Worm (Caenorhabditis elegans) whole organism, L3 larva: ENCODE data around the gene ZC155.4.

Experiments
- R02D3.7 ChIP-seq: fragments of 150-350 bp; optimal IDR thresholded peaks from 2 replicates; lab custom pipeline; 2014; ENCODE audit warnings: missing biosample characterization, missing genetic modification characterization
- ZK546.5 ChIP-seq: sonication (generic microtip); optimal IDR thresholded peaks from 2 replicates; lab custom pipeline; 2017; ENCODE audit warnings: missing biosample characterization, missing genetic modification characterization
- aly-2 ChIP-seq: fragments of 150-350 bp; optimal IDR thresholded peaks from 2 replicates; lab custom pipeline; 2014; ENCODE audit warnings: missing biosample characterization, missing genetic modification characterization
- ama-1 ChIP-seq: fragments of 150-350 bp; optimal IDR thresholded peaks from 2 replicates; lab custom pipeline; 2018
- ceh-16 ChIP-seq: sonication (generic microtip); optimal IDR thresholded peaks from 2 replicates; lab custom pipeline; 2017; ENCODE audit warnings: missing biosample characterization, missing genetic modification characterization
- ceh-28 ChIP-seq: fragments of 150-350 bp; optimal IDR thresholded peaks from 2 replicates; lab custom pipeline; 2014; ENCODE audit warnings: missing biosample characterization, missing genetic modification reagents, missing genetic modification characterization
- ceh-82 ChIP-seq: fragments of 150-350 bp; optimal IDR thresholded peaks from 2 replicates; lab custom pipeline; 2014; ENCODE audit warnings: missing biosample characterization, missing genetic modification characterization
- ceh-9 ChIP-seq: sonication (generic microtip); optimal IDR thresholded peaks from 2 replicates; lab custom pipeline; 2018; ENCODE audit warnings: missing biosample characterization, missing genetic modification characterization
- daf-12 ChIP-seq: fragments of 150-350 bp; optimal IDR thresholded peaks from 2 replicates; lab custom pipeline; 2014; ENCODE audit warnings: missing biosample characterization, missing genetic modification reagents, missing genetic modification characterization
- egl-27 ChIP-seq: sonication (generic microtip); optimal IDR thresholded peaks from 4 replicates; lab custom pipeline; 2017; ENCODE audit warnings: missing biosample characterization, missing genetic modification reagents, missing genetic modification characterization
- egl-5 ChIP-seq: fragments of 150-350 bp; optimal IDR thresholded peaks from 2 replicates; lab custom pipeline; 2017; ENCODE audit warnings: missing biosample characterization, missing genetic modification reagents, missing genetic modification characterization, inconsistent platforms
- elt-1 ChIP-seq: fragments of 150-350 bp; optimal IDR thresholded peaks from 2 replicates; lab custom pipeline; 2014; ENCODE audit warnings: missing biosample characterization, missing genetic modification characterization
- elt-2 ChIP-seq: sonication (generic microtip); optimal IDR thresholded peaks from 2 replicates; lab custom pipeline; 2016; ENCODE audit warnings: missing genetic modification reagents, mild to moderate bottlenecking, missing genetic modification characterization, missing compliant biosample characterization
- elt-3 ChIP-seq, 3 experiments: fragments of 150-350 bp in 1 of 3; sonication (generic microtip) in 2 of 3; optimal IDR thresholded peaks; 2 replicates in 2 of 3; 4 replicates in 1 of 3; lab custom pipeline; 2014 to 2017; ENCODE audit warnings: missing biosample characterization in 3 of 3, missing genetic modification characterization in 3 of 3
- eor-1 ChIP-seq, 2 experiments: fragments of 150-350 bp; optimal IDR thresholded peaks; 2 replicates each; lab custom pipeline; 2014 to 2018; ENCODE audit warnings: missing biosample characterization in 2 of 2, missing genetic modification characterization in 2 of 2
- fkh-10 ChIP-seq: sonication (generic microtip); optimal IDR thresholded peaks from 2 replicates; lab custom pipeline; 2017; ENCODE audit warnings: missing biosample characterization, missing genetic modification reagents, missing genetic modification characterization
- fkh-2 ChIP-seq: fragments of 150-350 bp; optimal IDR thresholded peaks from 2 replicates; lab custom pipeline; 2014; ENCODE audit warnings: missing biosample characterization, missing genetic modification reagents, missing genetic modification characterization
- fos-1 ChIP-seq: fragments of 150-350 bp; optimal IDR thresholded peaks from 2 replicates; lab custom pipeline; 2014; ENCODE audit warnings: missing biosample characterization, missing genetic modification characterization
- hmg-11 ChIP-seq: sonication (generic microtip); optimal IDR thresholded peaks from 2 replicates; lab custom pipeline; 2016; ENCODE audit warnings: missing genetic modification characterization, missing compliant biosample characterization
- jun-1 ChIP-seq: fragments of 150-350 bp; optimal IDR thresholded peaks from 2 replicates; lab custom pipeline; 2014; ENCODE audit warnings: missing biosample characterization, missing genetic modification reagents, missing genetic modification characterization
- lin-15B ChIP-seq: fragments of 150-350 bp; optimal IDR thresholded peaks from 2 replicates; lab custom pipeline; 2014; ENCODE audit warnings: missing biosample characterization, missing genetic modification characterization
- lsy-12 ChIP-seq: sonication (generic microtip); optimal IDR thresholded peaks from 2 replicates; lab custom pipeline; 2016; ENCODE audit warnings: mild to moderate bottlenecking, missing genetic modification characterization, missing compliant biosample characterization
- mdl-1 ChIP-seq: fragments of 150-350 bp; optimal IDR thresholded peaks from 2 replicates; lab custom pipeline; 2014; ENCODE audit warnings: missing biosample characterization, missing genetic modification characterization
- mml-1 ChIP-seq: fragments of 150-350 bp; sonication (generic microtip); optimal IDR thresholded peaks from 3 replicates; lab custom pipeline; 2014; ENCODE audit warnings: missing biosample characterization, missing genetic modification characterization
- nfya-1 ChIP-seq: sonication (generic microtip); optimal IDR thresholded peaks from 2 replicates; lab custom pipeline; 2017; ENCODE audit warnings: missing genetic modification characterization, mild to moderate bottlenecking, missing compliant biosample characterization, antibody characterized with exemption, moderate library complexity; ENCODE audit not compliant: insufficient read depth
- nhr-11 ChIP-seq: fragments of 150-350 bp; optimal IDR thresholded peaks from 2 replicates; lab custom pipeline; 2014; ENCODE audit warnings: missing biosample characterization, missing genetic modification characterization
- nhr-12 ChIP-seq: fragments of 150-350 bp; optimal IDR thresholded peaks from 2 replicates; lab custom pipeline; 2014; ENCODE audit warnings: missing biosample characterization, missing genetic modification characterization
- nhr-23 ChIP-seq: fragments of 150-350 bp; optimal IDR thresholded peaks from 2 replicates; lab custom pipeline; 2014; ENCODE audit warnings: missing biosample characterization, missing genetic modification reagents, missing genetic modification characterization
- nhr-237 ChIP-seq: fragments of 150-350 bp; optimal IDR thresholded peaks from 2 replicates; lab custom pipeline; 2014; ENCODE audit warnings: missing biosample characterization, missing genetic modification characterization
- nhr-25 ChIP-seq: sonication (generic microtip); optimal IDR thresholded peaks from 2 replicates; lab custom pipeline; 2017; ENCODE audit warnings: missing biosample characterization, missing genetic modification characterization
- nhr-28 ChIP-seq: fragments of 150-350 bp; optimal IDR thresholded peaks from 2 replicates; lab custom pipeline; 2014; ENCODE audit warnings: missing biosample characterization, missing genetic modification characterization
- nhr-43 ChIP-seq: sonication (generic microtip); optimal IDR thresholded peaks from 2 replicates; lab custom pipeline; 2016; ENCODE audit warnings: mild to moderate bottlenecking, missing genetic modification characterization, missing compliant biosample characterization; ENCODE audit not compliant: poor library complexity, severe bottlenecking
- nhr-67 ChIP-seq: fragments of 150-350 bp; optimal IDR thresholded peaks from 2 replicates; lab custom pipeline; 2014; ENCODE audit warnings: missing biosample characterization, missing genetic modification characterization
- nhr-76 ChIP-seq: fragments of 150-350 bp; sonication (generic microtip); optimal IDR thresholded peaks from 5 replicates; lab custom pipeline; 2014; ENCODE audit warnings: missing biosample characterization, missing genetic modification characterization
- nhr-77 ChIP-seq: fragments of 150-350 bp; optimal IDR thresholded peaks from 2 replicates; lab custom pipeline; 2014; ENCODE audit warnings: missing biosample characterization, missing genetic modification characterization
- pha-4 ChIP-seq: fragments of 150-350 bp; optimal IDR thresholded peaks from 2 replicates; lab custom pipeline; 2014; ENCODE audit warnings: missing biosample characterization, missing genetic modification reagents, missing genetic modification characterization
- pqm-1 ChIP-seq: fragments of 150-350 bp; optimal IDR thresholded peaks from 2 replicates; lab custom pipeline; 2017; ENCODE audit warnings: missing biosample characterization, missing genetic modification characterization, inconsistent platforms
- sea-2 ChIP-seq: fragments of 150-350 bp; sonication (generic microtip); optimal IDR thresholded peaks from 4 replicates; lab custom pipeline; 2014; ENCODE audit warnings: missing biosample characterization, missing genetic modification reagents, missing genetic modification characterization
- skn-1 ChIP-seq: fragments of 150-350 bp; optimal IDR thresholded peaks from 2 replicates; lab custom pipeline; 2014; ENCODE audit warnings: missing biosample characterization, missing genetic modification characterization
- snpc-4 ChIP-seq: fragments of 150-350 bp; optimal IDR thresholded peaks from 2 replicates; lab custom pipeline; 2014; ENCODE audit warnings: missing biosample characterization, missing genetic modification characterization
- tbx-2 ChIP-seq: sonication (generic microtip); optimal IDR thresholded peaks from 2 replicates; lab custom pipeline; 2016; ENCODE audit warnings: mild to moderate bottlenecking, missing genetic modification characterization, missing compliant biosample characterization
- unc-39 ChIP-seq: sonication (generic microtip); optimal IDR thresholded peaks from 4 replicates; lab custom pipeline; 2017; ENCODE audit warnings: missing biosample characterization, missing genetic modification characterization
- unc-62 ChIP-seq: fragments of 150-350 bp; sonication (generic microtip); optimal IDR thresholded peaks from 4 replicates; lab custom pipeline; 2014; ENCODE audit warnings: missing biosample characterization, missing genetic modification reagents, missing genetic modification characterization
- zag-1 ChIP-seq: fragments of 150-350 bp; optimal IDR thresholded peaks from 2 replicates; lab custom pipeline; 2014; ENCODE audit warnings: missing biosample characterization, missing genetic modification characterization
- ztf-11 ChIP-seq: fragments of 150-350 bp; optimal IDR thresholded peaks from 2 replicates; lab custom pipeline; 2014; ENCODE audit warnings: missing biosample characterization, missing genetic modification characterization
- ztf-4 ChIP-seq: fragments of 150-350 bp; optimal IDR thresholded peaks from 2 replicates; lab custom pipeline; 2014; ENCODE audit warnings: missing biosample characterization, missing genetic modification characterization

The ZC155.4 gene

DNA sequence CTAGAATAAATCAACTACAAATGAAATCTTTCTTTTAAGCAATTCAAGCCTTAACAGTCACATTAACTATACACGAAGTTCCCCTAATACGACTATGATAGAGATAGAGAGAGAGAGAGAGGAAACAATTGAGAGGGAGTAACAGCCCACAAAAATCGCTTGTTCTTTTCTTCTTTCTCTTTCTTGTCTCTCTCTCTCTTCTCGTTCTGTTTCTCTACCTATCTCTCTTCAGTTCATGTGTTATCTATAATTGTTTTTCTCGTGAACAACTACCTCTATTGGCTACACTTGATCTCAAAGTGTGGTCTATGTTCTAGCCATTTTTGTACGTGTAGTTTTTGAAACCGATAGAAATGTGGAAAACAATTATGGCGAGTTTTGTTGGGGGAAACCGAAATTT, 12.6 kb downstream of the ZC155.4 start (continued):
- peak; percentile 79 for TF ChIP-seq jun-1 (tag; lab: Kevin White, UChicago)
- peak; percentile 85 for TF ChIP-seq pha-4 (tag; lab: Kevin White, UChicago)
- TF ChIP-seq snpc-4 = peak; percentile 30
- no peak for TF ChIP-seq ceh-9
- TF ChIP-seq lsy-12 (tag; lab: Kevin White, UChicago) = peak; percentile 48
- no peak for TF ChIP-seq ama-1
- TF ChIP-seq, all 47 proteins: peak for 15

- TF ChIP-seq nhr-12 (no peak), ceh-16 (no peak), nhr-25 (no peak), lin-15B (no peak), elt-2 (tag; lab: Kevin White, UChicago) (peak; percentile 97), nhr-77 (tag; lab: Kevin White, UChicago) (no peak), zag-1 (tag; lab: Kevin White, UChicago) (no peak), ceh-28 (tag; lab: Kevin White, UChicago) (peak; percentile 2), aly-2 (no peak), elt-3 (tag; optimal IDR thresholded peaks at IDR 0.05; lab: Kevin White, UChicago) (peak in 2 of 3 experiments; percentile 42 to 64), hmg-11 (tag; lab: Kevin White, UChicago) (no peak), ZK546.5 (tag; lab: Kevin White, UChicago) (no peak), fkh-2 (tag; lab: Kevin White, UChicago) (no peak), nhr-23 (peak; percentile 9), tbx-2 (tag; lab: Kevin White, UChicago) (no peak), sea-2 (GFP tag; lab: Kevin White, UChicago) (no peak), jun-1 (tag; lab: Kevin White, UChicago) (peak; percentile 45), ztf-4 (no peak), egl-27 (tag; lab: Kevin White, UChicago) (no peak), eor-1 (tag; optimal IDR thresholded peaks at IDR 0.05; lab: Kevin White, UChicago) (no peak), egl-5 (no peak), ztf-11 (no peak), nhr-237 (tag; lab: Kevin White, UChicago) (no peak), daf-12 (tag; lab: Kevin White, UChicago) (no peak), mml-1 (tag; lab: Kevin White, UChicago) (no peak), nhr-43 (no peak), unc-39 (tag; lab: Kevin White, UChicago) (no peak), nfya-1 (no peak), pha-4 (tag; lab: Kevin White, UChicago) (peak; percentile 76), ama-1 (no peak), nhr-28 (no peak), lsy-12 (tag; lab: Kevin White, UChicago) (no peak), fos-1 (tag; lab: Kevin White, UChicago) (no peak), ceh-9 (no peak), R02D3.7 (tag; lab: Kevin White, UChicago) (no peak), nhr-76 (tag; lab: Kevin White, UChicago) (no peak), nhr-67 (tag; lab: Kevin White, UChicago) (no peak), mdl-1 (tag; lab: Kevin White, UChicago) (no peak), snpc-4 (no peak), nhr-11 (tag; lab: Kevin White, UChicago) (no peak), unc-62 (GFP tag; lab: Kevin White, UChicago) (no peak), ceh-82 (tag; lab: Kevin White, UChicago) (no peak), pqm-1 (tag; lab: Kevin White, UChicago) (peak; percentile 98), elt-1 (tag; lab: Kevin White, UChicago) (no peak), fkh-10 (no peak), skn-1 (tag; lab: Kevin White, UChicago) (no peak)
- TF ChIP-seq, all 47 proteins: peak for 7
These were observed 14.0 kb downstream of the ZC155.4 start for ce11 chrIII:5201267-5201666.
